Worm (Caenorhabditis elegans) whole organism, L4/young adult: ENCODE results near the gene gst-6.

ENCODE experiments used
- W03F9.2 ChIP-seq: fragments of 150-350 bp; optimal IDR thresholded peaks from 2 replicates; lab custom pipeline; 2014; ENCODE audit warnings: missing biosample characterization, missing genetic modification characterization
- dao-5 ChIP-seq: sonication (generic microtip); optimal IDR thresholded peaks from 2 replicates; lab custom pipeline; 2016; ENCODE audit warnings: missing genotype, missing genetic modification characterization, moderate library complexity, missing compliant biosample characterization
- him-1 ChIP-seq: sonication (generic microtip); optimal IDR thresholded peaks from 2 replicates; lab custom pipeline; 2016; ENCODE audit warnings: missing genotype, missing genetic modification reagents, missing genetic modification characterization, missing compliant biosample characterization

DNA sequence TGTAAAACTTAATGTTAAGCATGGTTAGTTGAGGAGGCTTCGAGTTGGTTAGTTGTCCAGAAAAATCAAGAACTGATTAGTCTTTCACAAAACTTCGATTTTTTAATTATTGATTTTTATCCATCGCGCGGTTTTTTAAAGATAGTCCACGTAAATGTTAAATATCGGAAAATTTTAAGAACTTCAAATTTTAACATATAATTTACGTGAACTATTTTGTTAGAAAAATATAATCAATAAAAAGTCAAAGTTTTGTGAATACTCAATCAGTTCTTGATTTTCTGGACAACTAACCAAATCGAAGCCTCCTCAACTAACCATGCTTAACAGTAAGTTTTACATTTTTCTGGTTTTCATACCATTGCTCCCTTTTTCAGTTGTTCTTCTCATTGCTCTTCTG is 44.9 kb upstream of the gst-6 start, which contains the start of the genes C33F10.11 and C33F10.1:
- TF ChIP-seq W03F9.2 = no peak
- TF ChIP-seq him-1 (tag; lab: Kevin White, UChicago) = no peak
- TF ChIP-seq dao-5 (tag; lab: Kevin White, UChicago) = no peak
